Worm (Caenorhabditis elegans): ENCODE measurements around the gene srh-22.

- TF ChIP-seq pha-4 (tag; optimal IDR thresholded peaks at IDR 0.05): no peak
- no peak for TF ChIP-seq elt-1 (tag; optimal IDR thresholded peaks at IDR 0.05; ENCODE audit: borderline replicate concordance, insufficient read depth)
- TF ChIP-seq bed-3 (GFP tag; optimal IDR thresholded peaks at IDR 0.05): no peak
- TF ChIP-seq nhr-28 (tag; optimal IDR thresholded peaks at IDR 0.05): no peak
- no peak for TF ChIP-seq ztf-11 (tag; optimal IDR thresholded peaks at IDR 0.05)
- no peak for TF ChIP-seq nhr-237 (tag; optimal IDR thresholded peaks at IDR 0.05)
- no peak for TF ChIP-seq mls-2 (tag; optimal IDR thresholded peaks at IDR 0.05)
- TF ChIP-seq nhr-76 (tag; optimal IDR thresholded peaks at IDR 0.05): no peak
- no peak for TF ChIP-seq mep-1 (tag; optimal IDR thresholded peaks at IDR 0.05)
- TF ChIP-seq ces-1 (GFP tag; optimal IDR thresholded peaks at IDR 0.05): no peak
- TF ChIP-seq elt-3 (tag; optimal IDR thresholded peaks at IDR 0.05): no peak
- TF ChIP-seq lin-13 (tag; optimal IDR thresholded peaks at IDR 0.05): no peak
- TF ChIP-seq sptf-1 (tag; optimal IDR thresholded peaks at IDR 0.05): no peak
- TF ChIP-seq unc-62 (GFP tag; optimal IDR thresholded peaks at IDR 0.05): no peak
These were observed 18.4 kb upstream of the srh-22 start, which contains the start of gene ugt-8 for ce11 chrV:4903696-4904095.
